Worm (Caenorhabditis elegans) whole organism, young adult: ENCODE measurements around the gene npp-3.

Experiments used
- F22D6.2 ChIP-seq: sonication (generic microtip); optimal IDR thresholded peaks from 2 replicates; lab custom pipeline; 2016; ENCODE audit warnings: mild to moderate bottlenecking, missing genetic modification characterization, missing compliant biosample characterization
- F57A8.1 ChIP-seq: fragments of 200-800 bp; sonication (Bioruptor generic); optimal IDR thresholded peaks from 2 replicates; lab custom pipeline; 2018; ENCODE audit warnings: mild to moderate bottlenecking, missing genetic modification characterization, moderate library complexity, missing compliant biosample characterization
- dox-1 ChIP-seq: fragments of 200-800 bp; sonication (Bioruptor generic); IDR thresholded peaks from 2 replicates; pipeline ENCODE4 v1.3.6; 2022; ENCODE audit warnings: missing genetic modification reagents, missing genetic modification characterization, missing compliant biosample characterization
- tbx-9 ChIP-seq: sonication (generic microtip); optimal IDR thresholded peaks from 2 replicates; lab custom pipeline; 2016; ENCODE audit warnings: borderline replicate concordance, missing genetic modification characterization, inconsistent platforms, missing compliant biosample characterization
- ztf-25 ChIP-seq: fragments of 200-800 bp; sonication (Bioruptor generic); IDR thresholded peaks from 2 replicates; pipeline ENCODE4 v1.3.6; 2022; ENCODE audit warnings: missing genetic modification reagents, missing genetic modification characterization, missing compliant biosample characterization

DNA sequence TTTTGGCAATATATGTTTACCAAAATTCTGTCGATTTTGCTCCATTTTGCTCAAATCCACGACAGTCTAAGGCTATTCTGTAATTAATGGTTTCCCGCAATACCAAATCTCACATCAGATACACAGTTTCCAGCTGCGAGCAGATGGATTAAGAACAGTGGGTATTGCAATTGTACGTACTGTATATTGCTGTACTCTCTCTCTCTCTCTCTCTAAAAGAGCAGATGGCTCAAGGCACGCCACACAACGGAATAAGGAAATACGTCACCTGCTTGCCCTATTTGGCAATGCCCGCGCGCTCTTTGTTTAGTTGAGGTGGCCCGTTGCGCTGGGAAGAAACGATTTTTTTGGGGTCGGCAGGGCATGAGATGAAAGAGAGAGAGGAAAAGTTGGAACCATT is 16.0 kb upstream of the npp-3 start:
- no peak for TF ChIP-seq F57A8.1 (GFP tag; lab: Kevin White, UChicago)
- no peak for TF ChIP-seq ztf-25 (GFP tag; lab: Robert Waterston, UW)
- TF ChIP-seq tbx-9 (tag; lab: Kevin White, UChicago): no peak
- TF ChIP-seq dox-1 (GFP tag; lab: Robert Waterston, UW): no peak
- no peak for TF ChIP-seq F22D6.2
